Worm (Caenorhabditis elegans): ENCODE results near the gene ife-1.

The ife-1 gene

DNA sequence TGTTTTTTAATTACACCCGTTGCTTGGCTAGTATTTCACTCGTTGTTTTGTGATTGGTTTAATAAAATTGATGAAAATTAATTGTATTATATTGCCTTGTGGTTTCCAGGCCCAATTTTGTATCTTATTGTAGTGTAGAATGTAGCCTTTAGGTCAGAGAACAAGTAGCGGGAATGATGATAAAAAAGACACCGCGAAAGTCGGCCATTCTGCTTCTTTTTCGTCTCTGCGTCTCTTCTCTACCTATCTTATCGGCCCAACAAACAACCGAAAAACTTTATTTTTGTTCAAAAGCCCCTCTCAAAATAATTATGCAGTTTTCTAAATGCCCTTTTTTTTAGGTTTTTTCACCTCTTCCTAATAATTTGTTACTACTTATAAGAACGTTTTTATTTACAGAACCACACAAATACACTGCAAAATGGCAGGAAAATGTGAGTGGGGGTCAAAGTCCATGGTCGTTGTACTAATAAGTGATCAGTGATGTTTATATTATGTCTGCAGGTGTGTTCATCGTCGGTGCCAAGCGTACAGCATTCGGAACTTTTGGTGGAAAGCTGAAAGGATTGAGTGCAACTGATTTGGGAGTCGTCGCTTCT is 1.4 kb downstream of the ife-1 start, which contains the start of gene acaa-2 (continued):
- no peak for TF ChIP-seq lin-13 (GFP tag; optimal IDR thresholded peaks at IDR 0.05)
- peak; percentile 24 for TF ChIP-seq gmeb-1 (tag; optimal IDR thresholded peaks at IDR 0.05)
- TF ChIP-seq mbf-1 (tag; optimal IDR thresholded peaks at IDR 0.05), result no peak
- no peak for TF ChIP-seq nhr-11 (tag; optimal IDR thresholded peaks at IDR 0.05)
- peak; percentile 8 for TF ChIP-seq sma-3 (GFP tag; optimal IDR thresholded peaks at IDR 0.05)
- TF ChIP-seq blmp-1 (tag; optimal IDR thresholded peaks at IDR 0.05; ENCODE audit: insufficient read depth), result no peak
- TF ChIP-seq nhr-21 (tag; optimal IDR thresholded peaks at IDR 0.05), result no peak
- TF ChIP-seq elt-1 (tag; optimal IDR thresholded peaks at IDR 0.05), result no peak
- TF ChIP-seq nhr-10 (tag; optimal IDR thresholded peaks at IDR 0.05), result no peak
- no peak for TF ChIP-seq mdl-1 (tag; optimal IDR thresholded peaks at IDR 0.05)
- no peak for TF ChIP-seq ceh-16 (tag; optimal IDR thresholded peaks at IDR 0.05)
- TF ChIP-seq nhr-129 (tag; optimal IDR thresholded peaks at IDR 0.05), result no peak
- TF ChIP-seq nhr-77 (tag; optimal IDR thresholded peaks at IDR 0.05), result no peak
- peak; percentile 45 for TF ChIP-seq fos-1 (tag; optimal IDR thresholded peaks at IDR 0.05)
- no peak for TF ChIP-seq mab-5 (tag; optimal IDR thresholded peaks at IDR 0.05)
- no peak for TF ChIP-seq lin-39 (tag; optimal IDR thresholded peaks at IDR 0.05)
- TF ChIP-seq nhr-237 (tag; optimal IDR thresholded peaks at IDR 0.05), result no peak
- TF ChIP-seq nhr-25 (tag; optimal IDR thresholded peaks at IDR 0.05), result peak; percentile 13

DNA sequence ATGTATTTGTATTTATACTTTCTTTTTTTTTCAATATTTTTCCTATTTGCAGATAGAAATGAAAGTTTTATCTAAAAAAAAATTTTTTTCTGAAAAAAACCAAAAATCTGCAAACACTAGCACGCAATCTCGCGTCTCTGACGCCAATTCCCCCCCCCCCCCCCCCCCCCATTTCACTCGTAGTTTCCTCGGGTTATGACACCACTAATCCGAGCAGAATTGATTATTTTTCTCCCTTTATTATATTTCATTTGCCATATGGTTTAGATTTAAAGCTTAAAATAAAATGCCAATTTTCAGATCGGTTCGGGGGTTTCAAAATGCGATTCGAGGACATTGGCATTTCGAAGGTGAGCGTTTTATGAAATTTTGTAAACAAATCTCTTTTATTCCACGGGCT is 3.6 kb downstream of the ife-1 start, which contains the start of gene mtm-6:
Gene mtm-6 (plus strand): TSS at position 301 of the 400 bp plus-strand sequence.
- no peak for TF ChIP-seq lin-11 (tag; optimal IDR thresholded peaks at IDR 0.05)
- TF ChIP-seq sma-3 (GFP tag; optimal IDR thresholded peaks at IDR 0.05), result no peak
- TF ChIP-seq unc-55 (GFP tag; optimal IDR thresholded peaks at IDR 0.05), result no peak
- no peak for TF ChIP-seq nhr-11 (tag; optimal IDR thresholded peaks at IDR 0.05)
- no peak for TF ChIP-seq ceh-82 (tag; optimal IDR thresholded peaks at IDR 0.05)
- TF ChIP-seq unc-39 (tag; optimal IDR thresholded peaks at IDR 0.05), result no peak

DNA sequence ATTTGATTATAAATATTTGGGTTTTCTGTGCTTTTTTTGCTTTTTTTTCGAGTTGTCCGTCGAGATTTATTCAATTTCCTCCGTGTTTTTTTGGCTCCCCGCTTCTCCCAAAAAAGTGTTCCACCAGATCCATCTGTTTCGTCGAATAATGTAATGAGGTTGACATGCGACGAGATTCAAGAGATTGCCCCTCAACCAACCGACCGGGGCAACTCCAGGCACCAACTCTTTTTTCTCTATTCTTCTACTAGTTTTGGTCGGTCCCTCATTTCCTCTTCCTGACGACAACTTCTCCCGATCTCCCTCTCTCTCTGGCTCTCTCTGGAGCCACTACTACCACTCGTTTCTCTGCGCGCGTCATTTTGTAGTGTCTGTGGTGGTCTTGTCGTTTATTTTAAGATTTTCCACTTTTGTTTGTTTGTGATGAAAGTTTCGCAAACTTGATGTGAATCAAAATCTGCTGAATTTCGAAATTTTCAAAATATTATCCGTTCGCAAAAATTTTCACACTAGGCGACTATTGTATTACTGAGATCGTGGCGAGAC is 4.6 kb downstream of the ife-1 start:
- peak; percentile 70 for TF ChIP-seq unc-55 (GFP tag; optimal IDR thresholded peaks at IDR 0.05)
- TF ChIP-seq ZK546.5 (tag; optimal IDR thresholded peaks at IDR 0.05), result no peak
- peak; percentile 29 for TF ChIP-seq sma-9 (GFP tag; optimal IDR thresholded peaks at IDR 0.05)
- TF ChIP-seq sma-9 (tag; optimal IDR thresholded peaks at IDR 0.05), result no peak
- TF ChIP-seq F13H6.1 (tag; optimal IDR thresholded peaks at IDR 0.05), result no peak
- no peak for TF ChIP-seq alr-1 (tag; optimal IDR thresholded peaks at IDR 0.05)
- no peak for TF ChIP-seq unc-39 (tag; optimal IDR thresholded peaks at IDR 0.05)
- TF ChIP-seq fos-1 (tag; optimal IDR thresholded peaks at IDR 0.05), result no peak
- no peak for TF ChIP-seq nhr-77 (tag; optimal IDR thresholded peaks at IDR 0.05)
- no peak for TF ChIP-seq blmp-1 (tag; optimal IDR thresholded peaks at IDR 0.05; ENCODE audit: insufficient read depth)

- TF ChIP-seq alr-1 (tag; optimal IDR thresholded peaks at IDR 0.05) (no peak), nhr-237 (tag; optimal IDR thresholded peaks at IDR 0.05) (no peak), gmeb-1 (tag; optimal IDR thresholded peaks at IDR 0.05) (no peak), nhr-10 (tag; optimal IDR thresholded peaks at IDR 0.05) (no peak), nhr-129 (tag; optimal IDR thresholded peaks at IDR 0.05) (no peak), lin-13 (GFP tag; optimal IDR thresholded peaks at IDR 0.05) (no peak), C34F6.9 (tag; optimal IDR thresholded peaks at IDR 0.05) (no peak), lsy-2 (tag; optimal IDR thresholded peaks at IDR 0.05) (no peak), lin-11 (tag; optimal IDR thresholded peaks at IDR 0.05) (no peak)
Observed at ce11 chrIII:13348891-13349290, 5.7 kb downstream of the ife-1 start.

DNA sequence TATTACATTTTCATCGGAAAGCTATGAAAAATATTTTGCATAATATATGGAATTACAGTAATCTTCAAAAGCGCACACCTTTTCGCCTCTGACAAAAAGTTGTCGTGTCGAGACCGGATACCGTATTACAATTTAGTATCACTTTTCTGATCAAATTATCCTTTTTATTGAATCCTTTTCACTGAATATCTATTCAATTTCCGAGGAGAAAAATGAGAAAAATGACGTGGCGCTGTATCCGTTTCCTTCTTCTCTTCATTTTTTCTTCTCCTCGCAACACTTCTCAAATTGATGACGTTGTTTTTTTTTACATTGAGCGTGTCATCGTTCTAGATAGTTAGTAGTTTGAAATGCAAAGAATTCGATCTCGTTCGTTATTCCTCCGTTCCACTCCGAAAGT is 7.7 kb downstream of the ife-1 start:
- TF ChIP-seq crh-2 (tag; optimal IDR thresholded peaks at IDR 0.05) (peak; percentile 76), lin-39 (tag; optimal IDR thresholded peaks at IDR 0.05) (no peak), mdl-1 (tag; optimal IDR thresholded peaks at IDR 0.05) (no peak), sma-9 (GFP tag; optimal IDR thresholded peaks at IDR 0.05) (no peak), sma-9 (tag; optimal IDR thresholded peaks at IDR 0.05) (no peak), sma-3 (GFP tag; optimal IDR thresholded peaks at IDR 0.05) (no peak), sem-4 (tag; optimal IDR thresholded peaks at IDR 0.05) (no peak), unc-55 (GFP tag; optimal IDR thresholded peaks at IDR 0.05) (peak; percentile 4), lsy-2 (tag; optimal IDR thresholded peaks at IDR 0.05) (peak in 1 of 2 experiments; percentile 47), ama-1 (optimal IDR thresholded peaks at IDR 0.05) (no peak), egl-27 (tag; optimal IDR thresholded peaks at IDR 0.05) (no peak), R02D3.7 (tag; optimal IDR thresholded peaks at IDR 0.05) (no peak), snpc-4 (tag; optimal IDR thresholded peaks at IDR 0.05) (no peak)
